Worm (Caenorhabditis elegans) whole organism, L3 larva: ENCODE data around the gene F56D6.20.

Experiments
- aly-2 ChIP-seq: fragments of 150-350 bp; optimal IDR thresholded peaks from 2 replicates; lab custom pipeline; 2014; ENCODE audit warnings: missing biosample characterization, missing genetic modification characterization
- ama-1 ChIP-seq: fragments of 150-350 bp; optimal IDR thresholded peaks from 2 replicates; lab custom pipeline; 2018
- elt-3 ChIP-seq, 3 experiments: fragments of 150-350 bp in 1 of 3; sonication (generic microtip) in 2 of 3; optimal IDR thresholded peaks; 2 replicates in 2 of 3; 4 replicates in 1 of 3; lab custom pipeline; 2014 to 2017; ENCODE audit warnings: missing biosample characterization in 3 of 3, missing genetic modification characterization in 3 of 3
- fkh-10 ChIP-seq: sonication (generic microtip); optimal IDR thresholded peaks from 2 replicates; lab custom pipeline; 2017; ENCODE audit warnings: missing biosample characterization, missing genetic modification reagents, missing genetic modification characterization
- mdl-1 ChIP-seq: fragments of 150-350 bp; optimal IDR thresholded peaks from 2 replicates; lab custom pipeline; 2014; ENCODE audit warnings: missing biosample characterization, missing genetic modification characterization
- unc-62 ChIP-seq: fragments of 150-350 bp; sonication (generic microtip); optimal IDR thresholded peaks from 4 replicates; lab custom pipeline; 2014; ENCODE audit warnings: missing biosample characterization, missing genetic modification reagents, missing genetic modification characterization

DNA sequence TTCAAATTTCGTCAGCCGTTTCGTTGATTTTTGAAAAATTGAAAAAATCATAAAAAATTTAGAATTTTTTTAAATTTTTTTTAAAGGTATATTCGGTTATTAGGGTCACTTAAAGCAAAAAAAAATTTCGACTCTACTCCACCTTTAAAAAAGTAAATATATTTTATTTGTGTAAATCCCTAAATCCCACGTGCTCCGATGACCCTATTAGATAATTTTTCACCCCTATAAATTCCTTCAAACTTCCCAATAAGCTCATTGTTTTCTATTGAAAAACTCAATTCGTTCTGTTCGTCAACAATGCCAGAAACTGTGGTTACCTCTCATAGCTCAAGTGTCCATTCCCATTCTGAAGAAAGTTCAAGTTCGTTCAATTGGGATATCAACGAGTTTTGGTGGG lies at the start of gene F56D6.20:
- TF ChIP-seq mdl-1 (tag; lab: Kevin White, UChicago): no peak
- TF ChIP-seq ama-1: no peak
- TF ChIP-seq unc-62 (GFP tag; lab: Kevin White, UChicago): no peak
- no peak for TF ChIP-seq fkh-10 (GFP tag; lab: Kevin White, UChicago)
- no peak for TF ChIP-seq elt-3 (tag; optimal IDR thresholded peaks at IDR 0.05; lab: Kevin White, UChicago)
- TF ChIP-seq aly-2 (tag; lab: Kevin White, UChicago): no peak
